Worm (Caenorhabditis elegans): ENCODE measurements around the gene cogc-2.

Gene cogc-2

ce11 chrIV:7016502-7016901 lies 22.9 kb downstream of the cogc-2 start:
- TF ChIP-seq ceh-36 (tag; optimal IDR thresholded peaks at IDR 0.05) (no peak), ama-1 (optimal IDR thresholded peaks at IDR 0.05) (no peak), tbx-11 (GFP tag; IDR thresholded peaks at IDR 0.05) (no peak), B0310.2 (tag; optimal IDR thresholded peaks at IDR 0.05) (no peak), scrt-1 (GFP tag; IDR thresholded peaks at IDR 0.05) (no peak), hnd-1 (tag; optimal IDR thresholded peaks at IDR 0.05) (no peak)

- no peak for TF ChIP-seq sea-1 (GFP tag; conservative IDR thresholded peaks at IDR 0.05)
- no peak for TF ChIP-seq ceh-13 (GFP tag; optimal IDR thresholded peaks at IDR 0.05)
- no peak for TF ChIP-seq tbx-37 (GFP tag; conservative IDR thresholded peaks at IDR 0.05)
- no peak for TF ChIP-seq ceh-36 (tag; optimal IDR thresholded peaks at IDR 0.05)
- TF ChIP-seq F13C5.2 (tag; optimal IDR thresholded peaks at IDR 0.05), result no peak
- no peak for TF ChIP-seq hnd-1 (tag; optimal IDR thresholded peaks at IDR 0.05)
- TF ChIP-seq pes-1 (GFP tag; IDR thresholded peaks at IDR 0.05), result no peak
- no peak for TF ChIP-seq hmg-4 (GFP tag; optimal IDR thresholded peaks at IDR 0.05)
- TF ChIP-seq scrt-1 (GFP tag; IDR thresholded peaks at IDR 0.05), result no peak
- TF ChIP-seq tra-4 (tag; optimal IDR thresholded peaks at IDR 0.05), result no peak
- no peak for TF ChIP-seq ama-1 (optimal IDR thresholded peaks at IDR 0.05)
- no peak for TF ChIP-seq ets-7 (tag; optimal IDR thresholded peaks at IDR 0.05)
- TF ChIP-seq B0310.2 (tag; optimal IDR thresholded peaks at IDR 0.05), result no peak
- TF ChIP-seq hmbx-1 (tag; optimal IDR thresholded peaks at IDR 0.05), result no peak
- no peak for TF ChIP-seq flt-1 (GFP tag; IDR thresholded peaks at IDR 0.05)
- no peak for TF ChIP-seq tbx-11 (GFP tag; IDR thresholded peaks at IDR 0.05)
- no peak for TF ChIP-seq aly-1 (tag; optimal IDR thresholded peaks at IDR 0.05)
Measured at ce11 chrIV:7012731-7013445, 26.5 kb downstream of the cogc-2 start.

DNA sequence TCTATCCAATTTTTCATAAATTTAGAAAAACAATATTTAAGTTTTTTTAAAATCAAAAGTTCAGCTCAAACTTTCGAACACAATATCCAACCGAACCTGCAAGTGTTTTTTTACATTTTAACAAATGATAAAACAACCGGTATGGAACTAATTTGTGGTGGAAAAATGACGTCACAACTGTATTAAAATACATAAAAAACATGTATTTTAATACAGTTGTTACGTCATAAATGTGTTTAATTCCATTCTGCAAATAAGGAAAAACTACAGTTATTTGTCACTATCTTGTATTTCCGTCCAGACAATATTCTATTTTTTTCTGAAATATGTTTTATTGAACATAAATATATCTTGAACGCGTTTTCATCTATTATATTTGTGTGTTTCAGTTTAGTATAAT lies 27.2 kb downstream of the cogc-2 start:
- TF ChIP-seq hnd-1 (tag; optimal IDR thresholded peaks at IDR 0.05) (no peak), tra-4 (tag; optimal IDR thresholded peaks at IDR 0.05) (no peak), sea-1 (GFP tag; conservative IDR thresholded peaks at IDR 0.05) (no peak), flt-1 (GFP tag; IDR thresholded peaks at IDR 0.05) (no peak), B0310.2 (tag; optimal IDR thresholded peaks at IDR 0.05) (no peak), ceh-36 (tag; optimal IDR thresholded peaks at IDR 0.05) (no peak), hmbx-1 (tag; optimal IDR thresholded peaks at IDR 0.05) (no peak), hmg-4 (GFP tag; optimal IDR thresholded peaks at IDR 0.05) (no peak), pes-1 (GFP tag; IDR thresholded peaks at IDR 0.05) (no peak), aly-1 (tag; optimal IDR thresholded peaks at IDR 0.05) (no peak), ets-7 (tag; optimal IDR thresholded peaks at IDR 0.05) (no peak), ceh-13 (GFP tag; optimal IDR thresholded peaks at IDR 0.05) (no peak)

- TF ChIP-seq tbx-37 (GFP tag; conservative IDR thresholded peaks at IDR 0.05) (no peak), flt-1 (GFP tag; IDR thresholded peaks at IDR 0.05) (no peak), ceh-13 (GFP tag; optimal IDR thresholded peaks at IDR 0.05) (no peak), ets-7 (tag; optimal IDR thresholded peaks at IDR 0.05) (no peak), aly-1 (tag; optimal IDR thresholded peaks at IDR 0.05) (no peak), ceh-36 (tag; optimal IDR thresholded peaks at IDR 0.05) (no peak), tra-4 (tag; optimal IDR thresholded peaks at IDR 0.05) (no peak), hmbx-1 (tag; optimal IDR thresholded peaks at IDR 0.05) (no peak), B0310.2 (tag; optimal IDR thresholded peaks at IDR 0.05) (no peak)
Measured at ce11 chrIV:7011728-7012127, 27.7 kb downstream of the cogc-2 start, which contains the start of gene trxr-1. Gene trxr-1 (plus strand): TSS chrIV:7011954.

DNA sequence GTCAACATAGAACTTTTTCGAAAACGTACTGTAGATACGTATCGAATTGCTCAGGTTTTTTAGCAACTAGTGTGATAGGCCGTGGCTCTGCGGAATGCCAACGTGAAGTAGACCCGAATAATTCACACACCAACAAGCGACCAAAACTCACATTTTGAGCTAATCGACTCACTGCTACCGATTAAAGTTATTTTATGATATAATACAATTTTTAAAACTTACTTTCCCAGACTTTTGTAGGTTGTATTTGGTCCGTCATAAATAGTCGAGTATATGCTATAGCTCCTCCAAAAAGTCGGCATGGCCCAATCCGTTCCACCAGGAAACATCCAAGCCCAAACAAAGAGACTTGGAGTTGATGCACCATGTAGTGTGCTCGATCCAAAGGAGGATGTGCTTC lies 28.5 kb downstream of the cogc-2 start, which contains the start of gene C25A8.1:
Gene C25A8.1 (plus strand): TSS at position 301 of the 400 bp plus-strand sequence.
- TF ChIP-seq B0310.2 (tag; optimal IDR thresholded peaks at IDR 0.05), result no peak
- no peak for TF ChIP-seq ama-1 (optimal IDR thresholded peaks at IDR 0.05)
- TF ChIP-seq pes-1 (GFP tag; IDR thresholded peaks at IDR 0.05), result no peak
- no peak for TF ChIP-seq ceh-36 (tag; optimal IDR thresholded peaks at IDR 0.05)

ce11 chrIV:7010195-7010594 lies 29.2 kb downstream of the cogc-2 start:
- TF ChIP-seq hmbx-1 (tag; optimal IDR thresholded peaks at IDR 0.05) (no peak), flt-1 (GFP tag; IDR thresholded peaks at IDR 0.05) (no peak), sea-1 (GFP tag; conservative IDR thresholded peaks at IDR 0.05) (no peak), tbx-11 (GFP tag; IDR thresholded peaks at IDR 0.05) (no peak), ama-1 (optimal IDR thresholded peaks at IDR 0.05) (no peak), hnd-1 (tag; optimal IDR thresholded peaks at IDR 0.05) (no peak), tra-4 (tag; optimal IDR thresholded peaks at IDR 0.05) (no peak), ets-7 (tag; optimal IDR thresholded peaks at IDR 0.05) (no peak), F13C5.2 (tag; optimal IDR thresholded peaks at IDR 0.05) (no peak), hmg-4 (GFP tag; optimal IDR thresholded peaks at IDR 0.05) (no peak), tbx-37 (GFP tag; conservative IDR thresholded peaks at IDR 0.05) (no peak), pes-1 (GFP tag; IDR thresholded peaks at IDR 0.05) (no peak), aly-1 (tag; optimal IDR thresholded peaks at IDR 0.05) (no peak), ceh-13 (GFP tag; optimal IDR thresholded peaks at IDR 0.05) (no peak), ceh-36 (tag; optimal IDR thresholded peaks at IDR 0.05) (no peak), B0310.2 (tag; optimal IDR thresholded peaks at IDR 0.05) (no peak)

ce11 chrIV:7009531-7009930 lies 29.8 kb downstream of the cogc-2 start, which contains the start of gene C25A8.2:
Gene C25A8.2 (plus strand): TSS chrIV:7009831.
- TF ChIP-seq tra-4 (tag; optimal IDR thresholded peaks at IDR 0.05), result no peak
- TF ChIP-seq hnd-1 (tag; optimal IDR thresholded peaks at IDR 0.05), result no peak
- TF ChIP-seq B0310.2 (tag; optimal IDR thresholded peaks at IDR 0.05), result no peak
- TF ChIP-seq flt-1 (GFP tag; IDR thresholded peaks at IDR 0.05), result no peak
- TF ChIP-seq F13C5.2 (tag; optimal IDR thresholded peaks at IDR 0.05), result no peak
- no peak for TF ChIP-seq sea-1 (GFP tag; conservative IDR thresholded peaks at IDR 0.05)
- TF ChIP-seq ets-7 (tag; optimal IDR thresholded peaks at IDR 0.05), result no peak
- no peak for TF ChIP-seq pes-1 (GFP tag; IDR thresholded peaks at IDR 0.05)
- TF ChIP-seq ceh-36 (tag; optimal IDR thresholded peaks at IDR 0.05), result no peak
- no peak for TF ChIP-seq hmbx-1 (tag; optimal IDR thresholded peaks at IDR 0.05)
- TF ChIP-seq hmg-4 (GFP tag; optimal IDR thresholded peaks at IDR 0.05), result no peak
- TF ChIP-seq tbx-11 (GFP tag; IDR thresholded peaks at IDR 0.05), result no peak
- TF ChIP-seq scrt-1 (GFP tag; IDR thresholded peaks at IDR 0.05), result no peak
- TF ChIP-seq ama-1 (optimal IDR thresholded peaks at IDR 0.05), result no peak
